Fruit fly (Drosophila melanogaster): ENCODE results near the gene CG4367.

The CG4367 gene

DNA sequence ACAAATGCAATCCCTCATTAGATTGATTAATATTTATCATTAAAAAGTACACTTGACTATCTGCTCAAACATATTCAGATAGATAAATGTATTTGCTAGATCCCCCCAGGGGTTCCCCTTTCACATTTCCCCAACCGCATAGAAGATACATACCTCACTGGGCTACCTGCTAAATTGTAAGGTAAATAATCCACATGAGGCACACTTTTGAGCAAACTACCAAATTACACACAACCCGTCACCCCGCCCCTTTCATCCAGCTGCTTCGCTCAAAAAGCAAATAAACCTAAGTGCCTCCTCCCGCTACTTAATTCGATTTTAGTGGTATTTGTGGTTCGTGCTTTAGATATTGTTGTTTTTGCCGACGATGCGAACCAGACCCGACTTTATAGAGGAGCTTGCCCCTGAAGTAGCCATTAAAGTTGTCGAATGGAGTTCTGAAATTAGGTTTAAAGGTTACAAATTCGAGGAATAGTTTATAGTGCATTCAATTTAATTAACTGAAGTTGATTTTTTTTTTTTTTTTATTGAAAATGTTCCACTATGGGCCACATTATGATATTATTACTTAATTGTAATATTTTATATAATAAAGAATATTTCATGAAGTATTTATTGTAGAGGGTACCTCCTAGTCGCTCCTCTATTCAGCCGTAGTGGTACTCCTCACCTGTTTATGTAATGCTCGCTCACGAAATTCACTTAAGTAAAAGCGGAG lies 41.7 kb downstream of the CG4367 start (continued):
- TF ChIP-seq D (optimal IDR thresholded peaks at IDR 0.05) (no peak), D (GFP tag; optimal IDR thresholded peaks at IDR 0.05) (peak; percentile 11), fd96Cb (tag; optimal IDR thresholded peaks at IDR 0.05) (peak; percentile 20), Hr3 (GFP tag; optimal IDR thresholded peaks at IDR 0.05) (peak; percentile 15), CG1603 (tag; optimal IDR thresholded peaks at IDR 0.05) (peak; percentile 46), pnt (GFP tag; optimal IDR thresholded peaks at IDR 0.05) (no peak), CG6813 (GFP tag; optimal IDR thresholded peaks at IDR 0.05) (peak; percentile 19), caup (GFP tag; optimal IDR thresholded peaks at IDR 0.05; ENCODE audit: severe bottlenecking) (no peak), CG4707 (GFP tag; optimal IDR thresholded peaks at IDR 0.05) (peak; percentile 0), crc (GFP tag; optimal IDR thresholded peaks at IDR 0.05) (no peak), CG10979 (tag; optimal IDR thresholded peaks at IDR 0.05) (peak; percentile 36), nau (GFP tag; optimal IDR thresholded peaks at IDR 0.05) (peak; percentile 36), onecut (GFP tag; IDR thresholded peaks at IDR 0.05) (no peak), CG32532 (GFP tag; IDR thresholded peaks at IDR 0.05) (0 out of 2 replicates have a peak, but pooled peaks have one; percentile 35), mam (GFP tag; optimal IDR thresholded peaks at IDR 0.05) (peak; percentile 5), CG17829 (tag; optimal IDR thresholded peaks at IDR 0.05) (peak; percentile 4), CG10654 (GFP tag; optimal IDR thresholded peaks at IDR 0.05) (no peak), Med (GFP tag) (peak; percentile 60), Hr51 (GFP tag; optimal IDR thresholded peaks at IDR 0.05) (peak in 1 of 2 experiments; percentile 33), CG34224 (GFP tag; IDR thresholded peaks at IDR 0.05; ENCODE audit: partially characterized antibody) (no peak), chm (GFP tag; IDR thresholded peaks at IDR 0.05) (peak; percentile 42; the same call in 1 of the 2 replicates), Atf-2 (GFP tag; optimal IDR thresholded peaks at IDR 0.05) (no peak), gem (tag; optimal IDR thresholded peaks at IDR 0.05) (peak; percentile 65), CG8089 (GFP tag; optimal IDR thresholded peaks at IDR 0.05) (no peak), CG17359 (tag; optimal IDR thresholded peaks at IDR 0.05) (peak; percentile 12), lola (GFP tag; optimal IDR thresholded peaks at IDR 0.05) (peak in 1 of 3 experiments; percentile 16), CG6654 (GFP tag; optimal IDR thresholded peaks at IDR 0.05) (peak; percentile 19), tin (GFP tag; optimal IDR thresholded peaks at IDR 0.05) (peak; percentile 18), run (tag; optimal IDR thresholded peaks at IDR 0.05) (peak; percentile 15), Asciz (GFP tag; optimal IDR thresholded peaks at IDR 0.05) (peak; percentile 21), CG5953 (GFP tag; IDR thresholded peaks at IDR 0.05) (0 out of 2 replicates have a peak, but pooled peaks have one; percentile 27), nmo (GFP tag; optimal IDR thresholded peaks at IDR 0.05) (peak; percentile 49), D19A (tag; optimal IDR thresholded peaks at IDR 0.05) (peak; percentile 64), CG12769 (tag; optimal IDR thresholded peaks at IDR 0.05) (peak; percentile 75), E2f2 (GFP tag; IDR thresholded peaks at IDR 0.05) (peak; percentile 26; the same call in 1 of the 2 replicates), otp (GFP tag; IDR thresholded peaks at IDR 0.05) (peak; percentile 60; the same call in 1 of the 3 replicates), prd (optimal IDR thresholded peaks at IDR 0.05) (no peak), prd (GFP tag; IDR thresholded peaks at IDR 0.05) (0 out of 3 replicates have a peak, but pooled peaks have one; percentile 13), rib (GFP tag; IDR thresholded peaks at IDR 0.05) (0 out of 2 replicates have a peak, but pooled peaks have one; percentile 22), Kr (GFP tag; optimal IDR thresholded peaks at IDR 0.05) (peak; percentile 22), D19B (GFP tag; optimal IDR thresholded peaks at IDR 0.05) (peak; percentile 89), CG9727 (GFP tag; optimal IDR thresholded peaks at IDR 0.05) (no peak), sr (GFP tag; IDR thresholded peaks at IDR 0.05) (0 out of 3 replicates have a peak, but pooled peaks have one; percentile 21), Sry-δ (GFP tag; optimal IDR thresholded peaks at IDR 0.05) (no peak), CG13775 (GFP tag; optimal IDR thresholded peaks at IDR 0.05) (peak; percentile 8), ranshi (GFP tag; IDR thresholded peaks at IDR 0.05) (0 out of 2 replicates have a peak, but pooled peaks have one; percentile 11), vvl (GFP tag; IDR thresholded peaks at IDR 0.05) (0 out of 2 replicates have a peak, but pooled peaks have one; percentile 24), Sin3A (optimal IDR thresholded peaks at IDR 0.05) (no peak), bcd (GFP tag; optimal IDR thresholded peaks at IDR 0.05) (peak; percentile 14)
